Worm (Caenorhabditis elegans): ENCODE data around the gene C25F9.16.

DNA sequence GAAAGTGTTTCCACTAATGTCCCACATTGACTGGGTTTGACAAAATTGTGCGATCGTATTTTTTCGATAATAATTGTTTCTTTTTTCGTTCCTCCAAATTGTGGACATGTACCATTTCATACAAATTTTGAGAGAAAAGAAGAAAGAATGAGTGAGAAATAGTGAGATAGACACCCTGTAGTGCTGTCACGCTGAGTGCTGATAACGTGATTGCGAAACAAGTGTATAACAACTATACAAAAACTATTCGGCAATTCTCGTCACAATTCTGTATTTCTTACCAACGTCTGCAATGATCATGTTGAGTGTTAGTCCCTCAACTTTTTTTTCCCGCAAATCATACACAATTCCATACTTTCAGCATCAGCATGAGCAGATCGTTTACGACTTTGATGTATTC lies 2.1 kb downstream of the C25F9.16 start, which contains the start of gene C25F9.14:
- TF ChIP-seq elt-2 (tag; optimal IDR thresholded peaks at IDR 0.05) (peak; percentile 49), fos-1 (tag; optimal IDR thresholded peaks at IDR 0.05) (no peak), elt-3 (tag; optimal IDR thresholded peaks at IDR 0.05) (no peak), nhr-67 (tag; optimal IDR thresholded peaks at IDR 0.05) (no peak), mdl-1 (tag; optimal IDR thresholded peaks at IDR 0.05) (no peak), nfya-1 (tag; optimal IDR thresholded peaks at IDR 0.05; ENCODE audit: insufficient read depth) (no peak), nhr-77 (tag; optimal IDR thresholded peaks at IDR 0.05) (no peak), lin-15B (tag; optimal IDR thresholded peaks at IDR 0.05) (no peak), nhr-25 (tag; optimal IDR thresholded peaks at IDR 0.05) (no peak)

Data from whole organism, L3 larva.